Fruit fly (Drosophila melanogaster) whole organism, embryonic: Measurements from ENCODE around the gene GramD1B.

Experiments used
- Adf1 ChIP-seq: fragments of 200-800 bp; sonication (Bioruptor generic); IDR thresholded peaks from 2 replicates; pipeline ENCODE4 v1.3.6; 2022; ENCODE audit warnings: missing biosample characterization, missing genetic modification characterization
- B-H1 ChIP-seq: fragments of 200-800 bp; sonication (Bioruptor generic); IDR thresholded peaks from 3 replicates; pipeline ENCODE4 v1.3.6; 2022; ENCODE audit warnings: missing biosample characterization, missing genetic modification characterization
- Bdp1 ChIP-seq: fragments of 200-800 bp; sonication (Bioruptor generic); optimal IDR thresholded peaks from 3 replicates; lab custom pipeline; 2016; ENCODE audit warnings: missing biosample characterization, missing genetic modification characterization
- CG10274 ChIP-seq: fragments of 200-800 bp; sonication (Bioruptor generic); optimal IDR thresholded peaks from 3 replicates; lab custom pipeline; 2017; ENCODE audit warnings: missing biosample characterization, mild to moderate bottlenecking, missing genetic modification characterization
- CG10959 ChIP-seq: fragments of 200-800 bp; sonication (Bioruptor generic); IDR thresholded peaks from 2 replicates; pipeline ENCODE4 v1.3.6; 2022; ENCODE audit warnings: missing biosample characterization, missing genetic modification characterization
- CG11560 ChIP-seq: fragments of 200-800 bp; sonication (Bioruptor generic); IDR thresholded peaks from 3 replicates; pipeline ENCODE4 v1.3.6; 2022; ENCODE audit warnings: missing biosample characterization, missing genetic modification characterization
- CG2116 ChIP-seq: fragments of 200-800 bp; sonication (Bioruptor generic); optimal IDR thresholded peaks from 3 replicates; lab custom pipeline; 2018; ENCODE audit warnings: missing biosample characterization, mild to moderate bottlenecking, missing genetic modification characterization
- CG2712 ChIP-seq: fragments of 200-800 bp; optimal IDR thresholded peaks from 3 replicates; lab custom pipeline; 2019; ENCODE audit warnings: missing biosample characterization, mild to moderate bottlenecking, missing genetic modification characterization, moderate library complexity
- CG30431 ChIP-seq: fragments of 200-800 bp; sonication (Bioruptor generic); optimal IDR thresholded peaks from 2 replicates; lab custom pipeline; 2017; ENCODE audit warnings: missing biosample characterization, missing genetic modification characterization
- CG3065 ChIP-seq: fragments of 200-800 bp; sonication (Bioruptor generic); optimal IDR thresholded peaks from 2 replicates; lab custom pipeline; 2016; ENCODE audit warnings: missing biosample characterization, missing genetic modification characterization
- CG31224 ChIP-seq: fragments of 200-800 bp; sonication (Bioruptor generic); IDR thresholded peaks from 2 replicates; pipeline ENCODE4 v1.3.6; 2022; ENCODE audit warnings: missing biosample characterization, missing genetic modification characterization
- CG3407 ChIP-seq: fragments of 200-800 bp; sonication (Bioruptor generic); optimal IDR thresholded peaks from 2 replicates; lab custom pipeline; 2018; ENCODE audit warnings: missing biosample characterization, mild to moderate bottlenecking, missing genetic modification characterization
- CG6254 ChIP-seq: fragments of 200-800 bp; sonication (Bioruptor generic); optimal IDR thresholded peaks from 3 replicates; lab custom pipeline; 2017; ENCODE audit warnings: mild to moderate bottlenecking, missing biosample characterization, missing genetic modification reagents, missing genetic modification characterization
- CG8924 ChIP-seq: fragments of 200-800 bp; optimal IDR thresholded peaks from 3 replicates; lab custom pipeline; 2019; ENCODE audit warnings: missing biosample characterization, mild to moderate bottlenecking, missing genetic modification characterization, moderate library complexity
- CG9876 ChIP-seq: fragments of 200-800 bp; sonication (Bioruptor generic); optimal IDR thresholded peaks from 2 replicates; lab custom pipeline; 2016; ENCODE audit warnings: missing biosample characterization, missing genetic modification characterization
- D19B ChIP-seq: fragments of 200-800 bp; sonication (Bioruptor generic); optimal IDR thresholded peaks from 2 replicates; lab custom pipeline; 2017; ENCODE audit warnings: missing biosample characterization, mild to moderate bottlenecking, missing genetic modification characterization
- Dad ChIP-seq: fragments of 200-800 bp; sonication (Bioruptor generic); optimal IDR thresholded peaks from 3 replicates; lab custom pipeline; 2016; ENCODE audit warnings: missing biosample characterization, missing genetic modification characterization
- Dref ChIP-seq: fragments of 200-800 bp; sonication (Bioruptor generic); IDR thresholded peaks from 2 replicates; pipeline ENCODE4 v1.3.6; 2022; ENCODE audit warnings: missing biosample characterization, missing genetic modification characterization
- HmgZ ChIP-seq: fragments of 200-800 bp; sonication (Bioruptor generic); optimal IDR thresholded peaks from 2 replicates; lab custom pipeline; 2018; ENCODE audit warnings: missing biosample characterization, mild to moderate bottlenecking, missing genetic modification characterization
- Nf-YA ChIP-seq: fragments of 200-800 bp; sonication (Bioruptor generic); IDR thresholded peaks from 2 replicates; pipeline ENCODE4 v1.3.6; 2022; ENCODE audit warnings: missing biosample characterization, missing genetic modification characterization
- Nf-YB ChIP-seq: fragments of 200-800 bp; sonication (Bioruptor generic); optimal IDR thresholded peaks from 3 replicates; lab custom pipeline; 2019; ENCODE audit warnings: missing biosample characterization, mild to moderate bottlenecking, missing genetic modification characterization, moderate library complexity
- Ravus ChIP-seq: fragments of 200-800 bp; sonication (Bioruptor generic); IDR thresholded peaks from 2 replicates; pipeline ENCODE4 v1.3.6; 2022; ENCODE audit warnings: missing biosample characterization, missing genetic modification characterization
- Rfx ChIP-seq: fragments of 200-800 bp; sonication (Bioruptor generic); IDR thresholded peaks from 2 replicates; pipeline ENCODE4 v1.3.6; 2022; ENCODE audit warnings: missing biosample characterization, missing genetic modification characterization
- Stat92E ChIP-seq, 3 experiments: fragments of >200 bp in 2 of 3; fragments of 200-800 bp in 1 of 3; sonication (Bioruptor generic) in 1 of 3; optimal IDR thresholded peaks; 2 replicates each; lab custom pipeline; 2017 to 2019; ENCODE audit warnings: missing biosample characterization in 3 of 3, missing genetic modification characterization in 3 of 3, mild to moderate bottlenecking in 1 of 3, moderate library complexity in 1 of 3
- Usf ChIP-seq: fragments of 200-800 bp; sonication (Bioruptor generic); optimal IDR thresholded peaks from 2 replicates; lab custom pipeline; 2017; ENCODE audit warnings: missing genotype, missing biosample characterization, missing genetic modification characterization
- Vsx1 ChIP-seq: fragments of 200-800 bp; sonication (Bioruptor generic); optimal IDR thresholded peaks from 2 replicates; lab custom pipeline; 2017; ENCODE audit warnings: missing biosample characterization, mild to moderate bottlenecking, missing genetic modification characterization, missing genetic modification reagents
- ac ChIP-seq: fragments of 200-800 bp; sonication (Bioruptor generic); optimal IDR thresholded peaks from 3 replicates; lab custom pipeline; 2017; ENCODE audit warnings: missing biosample characterization, mild to moderate bottlenecking, missing genetic modification characterization
- amos ChIP-seq: fragments of 200-800 bp; sonication (Bioruptor generic); IDR thresholded peaks from 2 replicates; pipeline ENCODE4 v1.3.6; 2022; ENCODE audit warnings: missing biosample characterization, missing genetic modification characterization; ENCODE audit not compliant: partially characterized antibody
- ato ChIP-seq: fragments of 200-800 bp; sonication (Bioruptor generic); IDR thresholded peaks from 2 replicates; pipeline ENCODE4 v1.3.6; 2022; ENCODE audit warnings: missing biosample characterization, missing genetic modification characterization; ENCODE audit not compliant: partially characterized antibody
- bsh ChIP-seq, 2 experiments: fragments of 200-800 bp; sonication (Bioruptor generic); optimal IDR thresholded peaks; 2 replicates each; lab custom pipeline; 2017 to 2018; ENCODE audit warnings: mild to moderate bottlenecking in 2 of 2, missing biosample characterization in 2 of 2, missing genetic modification characterization in 2 of 2, moderate library complexity in 1 of 2
- cg ChIP-seq: fragments of 200-800 bp; sonication (Bioruptor generic); optimal IDR thresholded peaks from 3 replicates; lab custom pipeline; 2019; ENCODE audit warnings: missing biosample characterization, mild to moderate bottlenecking, missing genetic modification characterization, moderate library complexity
- crc ChIP-seq: fragments of 200-800 bp; sonication (Bioruptor generic); optimal IDR thresholded peaks from 2 replicates; lab custom pipeline; 2016; ENCODE audit warnings: missing biosample characterization, missing genetic modification characterization
- croc ChIP-seq: fragments of 200-800 bp; sonication (Bioruptor generic); conservative IDR thresholded peaks from 3 replicates; pipeline ENCODE4 v1.3.6; 2022; ENCODE audit warnings: missing biosample characterization, missing genetic modification characterization
- dm ChIP-seq: fragments of 200-800 bp; sonication (Bioruptor generic); optimal IDR thresholded peaks from 3 replicates; lab custom pipeline; 2016; ENCODE audit warnings: missing biosample characterization, missing genetic modification characterization
- dmrt99B ChIP-seq: fragments of 200-800 bp; sonication (Bioruptor generic); optimal IDR thresholded peaks from 2 replicates; lab custom pipeline; 2018; ENCODE audit warnings: missing biosample characterization, mild to moderate bottlenecking, missing genetic modification characterization, moderate library complexity
- fru ChIP-seq: fragments of >200 bp; optimal IDR thresholded peaks from 2 replicates; lab custom pipeline; 2017
- gce ChIP-seq: fragments of 200-800 bp; sonication (Bioruptor generic); IDR thresholded peaks from 3 replicates; pipeline ENCODE4 v1.3.6; 2022; ENCODE audit warnings: missing biosample characterization, missing genetic modification characterization
- gem ChIP-seq: fragments of 200-800 bp; sonication (Bioruptor generic); optimal IDR thresholded peaks from 2 replicates; lab custom pipeline; 2019; ENCODE audit warnings: missing biosample characterization, mild to moderate bottlenecking, missing genetic modification characterization, moderate library complexity
- hkb ChIP-seq, 2 experiments: fragments of 200-800 bp in 1 of 2; fragments of >200 bp in 1 of 2; sonication (Bioruptor generic) in 1 of 2; IDR thresholded peaks in 1 of 2; optimal IDR thresholded peaks in 1 of 2; 2 replicates each; pipeline versions ENCODE4 v1.3.6 to Lab custom; 2017 to 2022; ENCODE audit warnings: missing biosample characterization in 1 of 2, missing genetic modification characterization in 1 of 2
- klu ChIP-seq: fragments of 200-800 bp; sonication (Bioruptor generic); IDR thresholded peaks from 2 replicates; pipeline ENCODE4 v1.3.6; 2022; ENCODE audit warnings: missing biosample characterization, missing genetic modification characterization
- luna ChIP-seq: fragments of 200-800 bp; sonication (Bioruptor generic); optimal IDR thresholded peaks from 2 replicates; lab custom pipeline; 2016; ENCODE audit warnings: missing biosample characterization, missing genetic modification characterization
- phol ChIP-seq: fragments of 200-800 bp; sonication (Bioruptor generic); optimal IDR thresholded peaks from 3 replicates; lab custom pipeline; 2018; ENCODE audit warnings: missing biosample characterization, mild to moderate bottlenecking, missing genetic modification characterization, moderate library complexity
- pzg ChIP-seq: fragments of 200-800 bp; sonication (Bioruptor generic); optimal IDR thresholded peaks from 3 replicates; lab custom pipeline; 2018; ENCODE audit warnings: missing biosample characterization, mild to moderate bottlenecking, missing genetic modification characterization, moderate library complexity
- row ChIP-seq: fragments of 200-800 bp; sonication (Bioruptor generic); IDR thresholded peaks from 3 replicates; pipeline ENCODE4 v1.3.6; 2022; ENCODE audit warnings: missing biosample characterization, missing genetic modification characterization
- seq ChIP-seq: fragments of 200-800 bp; sonication (Bioruptor generic); IDR thresholded peaks from 2 replicates; pipeline ENCODE4 v1.3.6; 2022; ENCODE audit warnings: missing biosample characterization, missing genetic modification characterization
- tin ChIP-seq: fragments of 200-800 bp; sonication (Bioruptor generic); optimal IDR thresholded peaks from 3 replicates; lab custom pipeline; 2016; ENCODE audit warnings: missing biosample characterization, missing genetic modification characterization
- tll ChIP-seq, 2 experiments: fragments of 200-800 bp in 1 of 2; fragments of >200 bp in 1 of 2; sonication (Bioruptor generic) in 1 of 2; optimal IDR thresholded peaks; 2 replicates each; lab custom pipeline; 2017 to 2019; ENCODE audit warnings: missing biosample characterization in 2 of 2, missing genetic modification characterization in 2 of 2, mild to moderate bottlenecking in 1 of 2, moderate library complexity in 1 of 2
- tna ChIP-seq: fragments of 200-800 bp; sonication (Bioruptor generic); IDR thresholded peaks from 2 replicates; pipeline ENCODE4 v1.3.6; 2022; ENCODE audit warnings: missing biosample characterization, missing genetic modification characterization; ENCODE audit not compliant: partially characterized antibody
- tup ChIP-seq: fragments of 200-800 bp; sonication (Bioruptor generic); optimal IDR thresholded peaks from 2 replicates; lab custom pipeline; 2016; ENCODE audit warnings: missing biosample characterization, mild to moderate bottlenecking, missing genetic modification characterization, moderate library complexity
- yki ChIP-seq: fragments of >200 bp; optimal IDR thresholded peaks from 3 replicates; lab custom pipeline; 2018

GramD1B gene

dm6 chr2L:3348146-3348747 lies 24.9 kb downstream of the GramD1B start (continued):
- TF ChIP-seq Bdp1: peak; percentile 60
- peak; percentile 77 for TF ChIP-seq Nf-YA
- no peak for TF ChIP-seq ac (GFP tag; lab: Kevin White, UChicago)
- 0 out of 2 replicates have a peak, but pooled peaks have one; percentile 13 for TF ChIP-seq CG31224 (GFP tag; lab: Robert Waterston, UW)
- no peak for TF ChIP-seq tna (GFP tag; lab: Robert Waterston, UW)
- no peak for TF ChIP-seq amos
- peak; percentile 84 for TF ChIP-seq row (GFP tag; lab: Robert Waterston, UW)
- peak; percentile 72 for TF ChIP-seq CG10959 (GFP tag; lab: Robert Waterston, UW)
- peak; percentile 74 for TF ChIP-seq tin (GFP tag; lab: Kevin White, UChicago)
- peak; percentile 90 for TF ChIP-seq gem (tag; lab: Kevin White, UChicago)
- TF ChIP-seq Stat92E (GFP tag; optimal IDR thresholded peaks at IDR 0.05; lab: Kevin White, UChicago): no peak
- peak; percentile 27 for TF ChIP-seq Vsx1 (GFP tag; lab: Kevin White, UChicago)
- TF ChIP-seq klu: peak; percentile 23; the same call in 1 of the 2 replicates
- peak; percentile 96 for TF ChIP-seq gce (GFP tag; lab: Robert Waterston, UW)
- TF ChIP-seq bsh (GFP tag; optimal IDR thresholded peaks at IDR 0.05; lab: Kevin White, UChicago): peak; percentile 82 to 89
- no peak for TF ChIP-seq CG3065 (GFP tag; lab: Kevin White, UChicago)
- TF ChIP-seq hkb (optimal IDR thresholded peaks at IDR 0.05; lab: Kevin White, UChicago): no peak
- peak; percentile 91 for TF ChIP-seq hkb (GFP tag; IDR thresholded peaks at IDR 0.05; lab: Robert Waterston, UW)
- TF ChIP-seq Adf1 (GFP tag; lab: Robert Waterston, UW): no peak
- no peak for TF ChIP-seq Usf (GFP tag; lab: Kevin White, UChicago)
- no peak for TF ChIP-seq Ravus (GFP tag; lab: Robert Waterston, UW)
- peak; percentile 19 for TF ChIP-seq Nf-YB (GFP tag; lab: Kevin White, UChicago)
- no peak for TF ChIP-seq HmgZ (tag; lab: Kevin White, UChicago)
- TF ChIP-seq cg (GFP tag; lab: Kevin White, UChicago): no peak
- TF ChIP-seq tup: no peak
- TF ChIP-seq B-H1 (GFP tag; lab: Robert Waterston, UW): peak; percentile 90
- TF ChIP-seq phol (tag; lab: Kevin White, UChicago): peak; percentile 89
- TF ChIP-seq CG11560: no peak
- TF ChIP-seq CG9876 (GFP tag; lab: Kevin White, UChicago): no peak
- TF ChIP-seq CG30431 (GFP tag; lab: Kevin White, UChicago): peak; percentile 29
- no peak for TF ChIP-seq fru (lab: Kevin White, UChicago)
- TF ChIP-seq pzg (GFP tag; lab: Kevin White, UChicago): no peak
- peak; percentile 91 for TF ChIP-seq CG2712 (tag; lab: Kevin White, UChicago)
- TF ChIP-seq dm: peak; percentile 10
- peak; percentile 11 for TF ChIP-seq CG2116 (GFP tag; lab: Kevin White, UChicago)
- peak; percentile 92 for TF ChIP-seq croc (GFP tag; lab: Robert Waterston, UW)
- TF ChIP-seq Dref (GFP tag; lab: Robert Waterston, UW): no peak
- TF ChIP-seq luna (GFP tag; lab: Kevin White, UChicago): no peak
- TF ChIP-seq CG10274: peak; percentile 6
- TF ChIP-seq tll (GFP tag; optimal IDR thresholded peaks at IDR 0.05; lab: Kevin White, UChicago): no peak
- peak; percentile 32 for TF ChIP-seq crc (GFP tag; lab: Kevin White, UChicago)
- TF ChIP-seq CG3407: peak; percentile 86
- TF ChIP-seq yki: no peak
- peak; percentile 40 for TF ChIP-seq Dad (GFP tag; lab: Kevin White, UChicago)
- peak; percentile 78 for TF ChIP-seq CG8924 (tag; lab: Kevin White, UChicago)
- peak; percentile 47 for TF ChIP-seq seq (GFP tag; lab: Robert Waterston, UW)
- TF ChIP-seq CG6254 (GFP tag; lab: Kevin White, UChicago): peak; percentile 79
- peak; percentile 49; the same call in 1 of the 2 replicates for TF ChIP-seq Rfx (GFP tag; lab: Robert Waterston, UW)
- TF ChIP-seq dmrt99B: peak; percentile 94
- TF ChIP-seq D19B (GFP tag; lab: Kevin White, UChicago): no peak
- TF ChIP-seq ato (GFP tag; lab: Robert Waterston, UW): no peak
